Fruit fly (Drosophila melanogaster): Measurements from ENCODE around the gene CG42763.

The CG42763 gene

dm6 chr2L:8116632-8117193 is 28.2 kb downstream of the CG42763 start:
- TF ChIP-seq Crg-1 (GFP tag; optimal IDR thresholded peaks at IDR 0.05): no peak
- TF ChIP-seq cic (GFP tag; optimal IDR thresholded peaks at IDR 0.05): peak; percentile 32

DNA sequence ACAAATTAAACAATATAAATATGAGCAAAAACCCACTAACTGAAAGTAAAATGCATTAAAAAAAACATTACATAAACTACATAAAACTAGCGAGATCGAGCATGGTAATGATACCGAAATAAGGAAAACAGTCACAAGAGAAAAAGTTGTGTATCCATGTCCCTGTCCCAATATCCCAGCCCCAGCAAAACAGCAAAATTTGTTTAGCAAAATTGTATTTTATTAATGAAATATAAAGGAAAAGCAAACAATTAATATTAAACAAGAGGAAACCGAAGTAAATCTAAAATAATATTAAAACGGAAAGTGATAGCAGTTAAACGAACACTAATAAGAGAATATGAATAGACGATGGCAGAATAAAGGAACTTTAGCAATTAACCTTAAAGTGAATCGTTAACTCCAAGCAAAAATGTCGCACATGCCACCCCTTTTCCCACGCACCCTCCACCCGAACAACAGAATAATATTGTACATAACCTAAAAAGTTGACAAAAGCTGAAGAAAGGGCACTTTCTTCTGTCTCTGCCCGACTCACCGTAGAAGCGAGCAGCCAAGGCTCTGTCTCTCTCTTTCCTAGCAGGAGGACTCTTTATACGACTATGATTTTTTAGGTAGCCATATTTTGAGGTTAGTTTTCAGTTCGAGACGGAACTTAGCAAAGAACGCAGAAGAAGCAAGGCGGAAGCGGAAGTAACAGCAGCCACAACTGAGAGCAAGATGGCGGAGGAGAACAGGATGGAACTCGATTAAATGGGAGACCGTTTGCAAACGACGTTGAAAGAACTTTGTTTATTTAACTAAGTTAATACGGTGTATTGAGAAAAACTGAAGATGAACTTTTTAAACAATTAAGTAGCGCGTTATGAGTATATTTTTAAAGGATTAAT is 34.1 kb downstream of the CG42763 start:
- TF ChIP-seq CG1620 (GFP tag; optimal IDR thresholded peaks at IDR 0.05): no peak
- peak; percentile 80 for TF ChIP-seq kay (GFP tag; ENCODE audit: borderline replicate concordance)

dm6 chr2L:8104706-8105105 is 40.2 kb downstream of the CG42763 start:
- TF ChIP-seq Hr96 (GFP tag; optimal IDR thresholded peaks at IDR 0.05) (no peak), tj (GFP tag; optimal IDR thresholded peaks at IDR 0.05) (no peak), Mnt (GFP tag; optimal IDR thresholded peaks at IDR 0.05) (peak; percentile 20), kay (GFP tag; ENCODE audit: borderline replicate concordance) (peak; percentile 85), cic (GFP tag; optimal IDR thresholded peaks at IDR 0.05) (peak; percentile 44), Crg-1 (GFP tag; optimal IDR thresholded peaks at IDR 0.05) (no peak)

DNA sequence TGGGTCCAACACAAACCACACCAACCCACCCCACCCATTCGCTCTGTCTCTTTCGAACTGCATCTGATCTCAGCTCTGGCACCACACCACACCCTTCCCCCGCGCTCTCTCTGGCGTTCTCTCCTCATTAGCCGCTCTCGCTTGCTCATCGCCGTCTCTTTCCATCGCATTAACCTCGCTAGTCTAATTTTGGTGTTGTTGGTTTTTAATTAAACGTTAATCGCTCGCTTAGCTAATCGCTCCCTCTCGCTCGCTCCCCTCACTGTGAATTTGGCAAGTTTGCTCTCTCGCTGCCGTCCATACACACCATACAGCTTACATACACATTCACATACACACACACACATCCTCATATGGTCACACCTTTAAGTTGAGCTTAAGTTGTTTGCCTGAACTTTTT is 40.8 kb downstream of the CG42763 start:
- TF ChIP-seq cic (GFP tag; optimal IDR thresholded peaks at IDR 0.05) (peak; percentile 36), Mnt (GFP tag; optimal IDR thresholded peaks at IDR 0.05) (no peak), pad (GFP tag; optimal IDR thresholded peaks at IDR 0.05) (peak; percentile 8), Crg-1 (GFP tag; optimal IDR thresholded peaks at IDR 0.05) (peak; percentile 15), CG5204 (GFP tag; optimal IDR thresholded peaks at IDR 0.05) (no peak), CG7045 (GFP tag; optimal IDR thresholded peaks at IDR 0.05) (no peak), Clk (GFP tag; optimal IDR thresholded peaks at IDR 0.05) (no peak), bab1 (GFP tag; optimal IDR thresholded peaks at IDR 0.05) (no peak), tj (GFP tag; optimal IDR thresholded peaks at IDR 0.05) (no peak), kay (GFP tag; ENCODE audit: borderline replicate concordance) (no peak), toe (GFP tag; optimal IDR thresholded peaks at IDR 0.05) (no peak), CG7101 (tag; optimal IDR thresholded peaks at IDR 0.05) (no peak), CG11617 (GFP tag; optimal IDR thresholded peaks at IDR 0.05) (no peak), CG12768 (GFP tag; optimal IDR thresholded peaks at IDR 0.05) (peak; percentile 41), cnc (optimal IDR thresholded peaks at IDR 0.05) (no peak), CG33017 (tag; optimal IDR thresholded peaks at IDR 0.05) (no peak), CG14711 (tag; optimal IDR thresholded peaks at IDR 0.05) (no peak), Hr96 (GFP tag; optimal IDR thresholded peaks at IDR 0.05) (no peak)

DNA sequence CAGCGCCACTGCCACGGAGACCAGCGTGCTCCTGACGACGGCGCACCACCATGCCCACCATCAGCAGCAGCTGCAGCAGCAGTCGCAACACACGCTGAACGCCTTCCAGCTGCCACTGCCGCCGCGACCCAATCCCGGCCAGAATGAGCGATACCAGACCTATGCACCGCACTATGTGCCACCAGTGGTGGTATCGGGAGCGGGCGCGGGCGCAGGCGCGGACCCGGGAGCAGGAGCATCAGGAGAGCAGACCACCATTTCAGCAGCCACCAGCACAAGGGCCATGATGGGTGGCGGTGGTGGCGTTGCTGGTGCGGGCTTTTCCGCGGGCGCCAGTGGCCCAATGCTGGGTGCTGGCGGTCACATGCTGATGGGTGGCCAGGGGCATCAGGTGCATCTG is 41.8 kb downstream of the CG42763 start:
- no peak for TF ChIP-seq Crg-1 (GFP tag; optimal IDR thresholded peaks at IDR 0.05)
- no peak for TF ChIP-seq cnc (optimal IDR thresholded peaks at IDR 0.05)
- no peak for TF ChIP-seq CG14711 (tag; optimal IDR thresholded peaks at IDR 0.05)
- TF ChIP-seq tj (GFP tag; optimal IDR thresholded peaks at IDR 0.05): no peak
- no peak for TF ChIP-seq CG5204 (GFP tag; optimal IDR thresholded peaks at IDR 0.05)
- no peak for TF ChIP-seq ovo (GFP tag; optimal IDR thresholded peaks at IDR 0.05)
- no peak for TF ChIP-seq CG7045 (GFP tag; optimal IDR thresholded peaks at IDR 0.05)
- no peak for TF ChIP-seq CG11617 (GFP tag; optimal IDR thresholded peaks at IDR 0.05)
- no peak for TF ChIP-seq Clk (GFP tag; optimal IDR thresholded peaks at IDR 0.05)
- TF ChIP-seq toe (GFP tag; optimal IDR thresholded peaks at IDR 0.05): no peak
- TF ChIP-seq pad (GFP tag; optimal IDR thresholded peaks at IDR 0.05): no peak
- no peak for TF ChIP-seq CG33017 (tag; optimal IDR thresholded peaks at IDR 0.05)
- no peak for TF ChIP-seq cic (GFP tag; optimal IDR thresholded peaks at IDR 0.05)

DNA sequence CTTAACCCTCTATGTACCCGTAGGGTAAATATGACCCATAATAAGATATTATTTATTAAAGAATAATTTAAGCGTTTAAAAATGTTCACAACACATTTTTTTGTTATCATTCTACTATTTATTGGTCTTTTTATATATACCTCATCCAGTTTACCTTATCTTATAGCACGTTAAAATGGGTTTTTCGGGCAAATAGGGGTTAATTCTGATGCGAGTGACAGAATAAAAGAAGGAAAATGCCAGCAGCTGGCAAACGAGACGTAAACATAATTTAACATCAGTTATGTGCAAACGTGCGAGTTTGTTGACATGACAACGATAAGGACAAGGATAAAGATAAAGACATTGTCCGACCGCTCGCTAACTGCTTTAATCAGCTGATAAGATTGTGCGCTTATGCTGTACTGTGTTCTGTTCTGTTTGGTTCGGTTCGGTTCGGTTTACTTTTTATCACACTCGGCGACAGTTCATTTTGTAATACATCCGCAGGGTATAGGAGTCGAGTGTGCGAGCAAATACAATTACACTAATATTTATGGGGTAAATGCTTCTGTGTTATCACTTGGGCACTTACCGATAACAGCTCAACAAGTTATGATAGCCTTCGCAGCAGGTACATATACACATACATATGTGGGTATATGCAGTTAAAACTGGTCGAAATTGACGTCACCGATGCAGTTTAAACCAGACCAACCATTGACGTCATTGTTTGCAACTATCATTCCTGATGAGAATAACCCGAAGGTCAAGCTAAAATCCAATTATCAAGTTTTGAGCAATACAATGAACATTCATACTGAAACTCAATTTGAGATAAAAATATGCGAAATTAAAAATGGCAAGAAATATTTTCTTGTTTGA is 44.2 kb downstream of the CG42763 start:
- TF ChIP-seq Clk (GFP tag; optimal IDR thresholded peaks at IDR 0.05) (no peak), cnc (optimal IDR thresholded peaks at IDR 0.05) (no peak), kay (GFP tag; ENCODE audit: borderline replicate concordance) (peak; percentile 78), CG1620 (GFP tag; optimal IDR thresholded peaks at IDR 0.05) (no peak), Hr96 (GFP tag; optimal IDR thresholded peaks at IDR 0.05) (no peak), toe (GFP tag; optimal IDR thresholded peaks at IDR 0.05) (no peak), Crg-1 (GFP tag; optimal IDR thresholded peaks at IDR 0.05) (no peak), CG5204 (GFP tag; optimal IDR thresholded peaks at IDR 0.05) (no peak), tj (GFP tag; optimal IDR thresholded peaks at IDR 0.05) (no peak), CG33017 (tag; optimal IDR thresholded peaks at IDR 0.05) (no peak), CG7101 (tag; optimal IDR thresholded peaks at IDR 0.05) (peak; percentile 40), ovo (GFP tag; optimal IDR thresholded peaks at IDR 0.05) (peak; percentile 10), CG11617 (GFP tag; optimal IDR thresholded peaks at IDR 0.05) (no peak), CG12768 (GFP tag; optimal IDR thresholded peaks at IDR 0.05) (peak; percentile 47), bab1 (GFP tag; optimal IDR thresholded peaks at IDR 0.05) (no peak), cic (GFP tag; optimal IDR thresholded peaks at IDR 0.05) (peak; percentile 87), CG14711 (tag; optimal IDR thresholded peaks at IDR 0.05) (no peak), pad (GFP tag; optimal IDR thresholded peaks at IDR 0.05) (no peak), CG7045 (GFP tag; optimal IDR thresholded peaks at IDR 0.05) (no peak), Mnt (GFP tag; optimal IDR thresholded peaks at IDR 0.05) (peak; percentile 26)
